Worm (Caenorhabditis elegans) whole organism, L1 larva: ENCODE measurements around the gene ttr-5.
A peak's percentile ranks its signal among the peaks of the same experiment; 100 is the strongest.

Experiments
- C04F5.9 ChIP-seq: sonication (generic microtip); optimal IDR thresholded peaks from 2 replicates; lab custom pipeline; 2016; ENCODE audit warnings: missing genetic modification characterization, missing compliant biosample characterization
- C16A3.4 ChIP-seq: fragments of 150-350 bp; optimal IDR thresholded peaks from 2 replicates; lab custom pipeline; 2014; ENCODE audit warnings: missing biosample characterization, missing genetic modification characterization
- C34B4.2 ChIP-seq: sonication (generic microtip); optimal IDR thresholded peaks from 2 replicates; lab custom pipeline; 2017; ENCODE audit warnings: mild to moderate bottlenecking, missing genetic modification characterization, missing compliant biosample characterization
- F16B12.6 ChIP-seq: fragments of 150-350 bp; optimal IDR thresholded peaks from 2 replicates; lab custom pipeline; 2014; ENCODE audit warnings: missing biosample characterization, missing genetic modification characterization
- ama-1 ChIP-seq: fragments of 150-350 bp; optimal IDR thresholded peaks from 2 replicates; lab custom pipeline; 2014
- ceh-8 ChIP-seq: fragments of 200-800 bp; sonication (Bioruptor generic); optimal IDR thresholded peaks from 2 replicates; lab custom pipeline; 2018; ENCODE audit warnings: mild to moderate bottlenecking, missing genetic modification characterization, moderate library complexity, missing compliant biosample characterization
- ceh-82 ChIP-seq, 3 experiments: fragments of 150-350 bp in 1 of 3; sonication (generic microtip) in 2 of 3; optimal IDR thresholded peaks; 2 replicates each; lab custom pipeline; 2014 to 2017; ENCODE audit warnings: missing biosample characterization in 3 of 3, missing genetic modification characterization in 3 of 3
- ces-1 ChIP-seq: fragments of 150-350 bp; optimal IDR thresholded peaks from 2 replicates; lab custom pipeline; 2014; ENCODE audit warnings: missing biosample characterization, missing genetic modification reagents, missing genetic modification characterization
- dsc-1 ChIP-seq: sonication (generic microtip); optimal IDR thresholded peaks from 2 replicates; lab custom pipeline; 2016; ENCODE audit warnings: mild to moderate bottlenecking, missing genetic modification characterization, missing compliant biosample characterization
- efl-1 ChIP-seq, 4 experiments: fragments of 150-350 bp; optimal IDR thresholded peaks in 3 of 4; peaks in 1 of 4; 1 replicate in 1 of 4; 2 replicates in 3 of 4; lab custom pipeline; 2014; ENCODE audit warnings: missing biosample characterization in 2 of 4, missing genetic modification characterization in 2 of 4, missing genetic modification reagents in 2 of 4
- efl-3 ChIP-seq: fragments of 200-800 bp; sonication (Bioruptor generic); optimal IDR thresholded peaks from 2 replicates; lab custom pipeline; 2018; ENCODE audit warnings: mild to moderate bottlenecking, missing genetic modification characterization, missing compliant biosample characterization
- egl-27 ChIP-seq, 2 experiments: fragments of 150-350 bp in 1 of 2; sonication (generic microtip); optimal IDR thresholded peaks; 3 replicates each; lab custom pipeline; 2017 to 2018; ENCODE audit warnings: missing biosample characterization in 2 of 2, missing genetic modification characterization in 2 of 2, missing genetic modification reagents in 2 of 2
- elt-3 ChIP-seq, 6 experiments: fragments of 150-350 bp in 1 of 6; sonication (generic microtip); optimal IDR thresholded peaks; 2 replicates each; lab custom pipeline; 2017 to 2018; ENCODE audit warnings: missing biosample characterization in 6 of 6, missing genetic modification characterization in 6 of 6, inconsistent platforms in 1 of 6
- ets-5 ChIP-seq: fragments of 200-800 bp; sonication (Bioruptor generic); IDR thresholded peaks from 2 replicates; pipeline ENCODE4 v1.3.6; 2022; ENCODE audit warnings: missing genetic modification characterization, missing compliant biosample characterization
- fkh-4 ChIP-seq: sonication (generic microtip); optimal IDR thresholded peaks from 2 replicates; lab custom pipeline; 2016; ENCODE audit warnings: missing compliant biosample characterization, missing genetic modification characterization, borderline replicate concordance
- fkh-8 ChIP-seq: sonication (generic microtip); optimal IDR thresholded peaks from 2 replicates; lab custom pipeline; 2016; ENCODE audit warnings: mild to moderate bottlenecking, missing genetic modification characterization, missing compliant biosample characterization
- grh-1 ChIP-seq: fragments of 200-800 bp; sonication (Bioruptor generic); IDR thresholded peaks from 2 replicates; pipeline ENCODE4 v1.3.6; 2022; ENCODE audit warnings: missing genetic modification reagents, missing genetic modification characterization, missing compliant biosample characterization
- hlh-17 ChIP-seq: fragments of 200-800 bp; sonication (Bioruptor generic); optimal IDR thresholded peaks from 2 replicates; lab custom pipeline; 2018; ENCODE audit warnings: missing genetic modification characterization, mild to moderate bottlenecking, missing compliant biosample characterization, moderate library complexity, borderline replicate concordance
- hlh-4 ChIP-seq: sonication (generic microtip); optimal IDR thresholded peaks from 2 replicates; lab custom pipeline; 2016; ENCODE audit warnings: mild to moderate bottlenecking, missing genetic modification characterization, missing compliant biosample characterization
- hpl-2 ChIP-seq: fragments of 150-350 bp; optimal IDR thresholded peaks from 2 replicates; lab custom pipeline; 2014; ENCODE audit warnings: missing biosample characterization, missing genetic modification reagents, missing genetic modification characterization
- irx-1 ChIP-seq: sonication (generic microtip); optimal IDR thresholded peaks from 2 replicates; lab custom pipeline; 2016; ENCODE audit warnings: missing genetic modification characterization, missing compliant biosample characterization
- jun-1 ChIP-seq: fragments of 150-350 bp; optimal IDR thresholded peaks from 2 replicates; lab custom pipeline; 2014; ENCODE audit warnings: missing biosample characterization, missing genetic modification reagents, missing genetic modification characterization
- lin-14 ChIP-seq: fragments of 200-800 bp; sonication (Bioruptor generic); optimal IDR thresholded peaks from 2 replicates; lab custom pipeline; 2018; ENCODE audit warnings: mild to moderate bottlenecking, missing genetic modification characterization, moderate library complexity, missing compliant biosample characterization
- lin-35 ChIP-seq, 2 experiments: fragments of 150-350 bp; optimal IDR thresholded peaks; 2 replicates each; lab custom pipeline; 2014; ENCODE audit warnings: missing biosample characterization in 2 of 2, missing genetic modification characterization in 2 of 2, missing genetic modification reagents in 2 of 2
- lsy-2 ChIP-seq, 2 experiments: fragments of 150-350 bp; optimal IDR thresholded peaks; 2 replicates each; lab custom pipeline; 2014; ENCODE audit warnings: missing biosample characterization in 2 of 2, missing genetic modification characterization in 2 of 2
- mef-2 ChIP-seq: fragments of 150-350 bp; optimal IDR thresholded peaks from 2 replicates; lab custom pipeline; 2014; ENCODE audit warnings: missing biosample characterization, missing genetic modification characterization
- mep-1 ChIP-seq: fragments of 150-350 bp; optimal IDR thresholded peaks from 2 replicates; lab custom pipeline; 2014; ENCODE audit warnings: missing biosample characterization, missing genetic modification characterization
- nhr-11 ChIP-seq: fragments of 150-350 bp; optimal IDR thresholded peaks from 2 replicates; lab custom pipeline; 2014; ENCODE audit warnings: missing biosample characterization, missing genetic modification characterization
- nhr-12 ChIP-seq: sonication (generic microtip); optimal IDR thresholded peaks from 2 replicates; lab custom pipeline; 2017; ENCODE audit warnings: missing biosample characterization, missing genetic modification characterization
- nhr-19 ChIP-seq: fragments of 200-800 bp; sonication (Bioruptor generic); conservative IDR thresholded peaks from 2 replicates; pipeline ENCODE4 v1.3.6; 2022; ENCODE audit warnings: missing genetic modification characterization, missing compliant biosample characterization
- nhr-237 ChIP-seq: fragments of 150-350 bp; optimal IDR thresholded peaks from 2 replicates; lab custom pipeline; 2014; ENCODE audit warnings: missing biosample characterization, missing genetic modification characterization
- nhr-28 ChIP-seq: fragments of 150-350 bp; optimal IDR thresholded peaks from 2 replicates; lab custom pipeline; 2014; ENCODE audit warnings: missing biosample characterization, missing genetic modification characterization
- nhr-47 ChIP-seq: sonication (generic microtip); optimal IDR thresholded peaks from 2 replicates; lab custom pipeline; 2016; ENCODE audit warnings: mild to moderate bottlenecking, missing genetic modification characterization, moderate library complexity, missing compliant biosample characterization
- nhr-76 ChIP-seq: sonication (generic microtip); optimal IDR thresholded peaks from 2 replicates; lab custom pipeline; 2017; ENCODE audit warnings: missing biosample characterization, missing genetic modification characterization
- nhr-84 ChIP-seq: sonication (generic microtip); optimal IDR thresholded peaks from 2 replicates; lab custom pipeline; 2017; ENCODE audit warnings: missing biosample characterization, missing genetic modification characterization
- pag-3 ChIP-seq: sonication (generic microtip); optimal IDR thresholded peaks from 2 replicates; lab custom pipeline; 2017; ENCODE audit warnings: missing genetic modification characterization, mild to moderate bottlenecking, missing compliant biosample characterization, antibody characterized with exemption, borderline replicate concordance; ENCODE audit not compliant: insufficient read depth
- pax-3 ChIP-seq: fragments of 200-800 bp; sonication (Bioruptor generic); optimal IDR thresholded peaks from 2 replicates; lab custom pipeline; 2018; ENCODE audit warnings: mild to moderate bottlenecking, missing genetic modification characterization, moderate library complexity, missing compliant biosample characterization
- rnt-1 ChIP-seq: sonication (generic microtip); optimal IDR thresholded peaks from 2 replicates; lab custom pipeline; 2016; ENCODE audit warnings: mild to moderate bottlenecking, missing genetic modification characterization, moderate library complexity, missing compliant biosample characterization
- snu-23 ChIP-seq: sonication (generic microtip); optimal IDR thresholded peaks from 2 replicates; lab custom pipeline; 2016; ENCODE audit warnings: missing genetic modification characterization, missing compliant biosample characterization
- sup-37 ChIP-seq: fragments of 200-800 bp; sonication (Bioruptor generic); optimal IDR thresholded peaks from 2 replicates; lab custom pipeline; 2018; ENCODE audit warnings: mild to moderate bottlenecking, missing genetic modification characterization, missing compliant biosample characterization
- swsn-7 ChIP-seq: sonication (generic microtip); optimal IDR thresholded peaks from 2 replicates; lab custom pipeline; 2016; ENCODE audit warnings: missing genetic modification characterization, missing compliant biosample characterization
- tlp-1 ChIP-seq: fragments of 150-350 bp; optimal IDR thresholded peaks from 2 replicates; lab custom pipeline; 2014; ENCODE audit warnings: missing biosample characterization, missing genetic modification characterization
- unc-130 ChIP-seq: fragments of 150-350 bp; optimal IDR thresholded peaks from 2 replicates; lab custom pipeline; 2017; ENCODE audit warnings: missing biosample characterization, missing genetic modification characterization, inconsistent platforms
- vab-15 ChIP-seq: sonication (generic microtip); optimal IDR thresholded peaks from 2 replicates; lab custom pipeline; 2017; ENCODE audit warnings: missing genotype, mild to moderate bottlenecking, missing genetic modification characterization, missing compliant biosample characterization
- zag-1 ChIP-seq: fragments of 150-350 bp; optimal IDR thresholded peaks from 2 replicates; lab custom pipeline; 2014; ENCODE audit warnings: missing biosample characterization, missing genetic modification characterization
- zip-4 ChIP-seq: fragments of 200-800 bp; sonication (Bioruptor generic); optimal IDR thresholded peaks from 2 replicates; lab custom pipeline; 2018; ENCODE audit warnings: mild to moderate bottlenecking, missing genetic modification characterization, moderate library complexity, missing compliant biosample characterization
- ztf-11 ChIP-seq, 2 experiments: sonication (generic microtip); optimal IDR thresholded peaks; 2 replicates each; lab custom pipeline; 2016 to 2017; ENCODE audit warnings: missing genetic modification characterization in 2 of 2, missing biosample characterization in 1 of 2, missing compliant biosample characterization in 1 of 2

Gene ttr-5

ce11 chrIII:9328732-9329131, 1.4 kb upstream of the ttr-5 start (continued):
- TF ChIP-seq efl-1 (optimal IDR thresholded peaks at IDR 0.05; lab: Kevin White, UChicago) (no peak), efl-1 (GFP tag; optimal IDR thresholded peaks at IDR 0.05 in 1 of 2; lab: Kevin White, UChicago) (no peak), ama-1 (no peak)
- TF ChIP-seq, all 84 proteins: peak for 3

- TF ChIP-seq swsn-7 (tag; lab: Kevin White, UChicago) (no peak), lin-35 (GFP tag; optimal IDR thresholded peaks at IDR 0.05; lab: Kevin White, UChicago) (no peak), snu-23 (GFP tag; lab: Kevin White, UChicago) (no peak), nhr-12 (no peak), efl-1 (optimal IDR thresholded peaks at IDR 0.05; lab: Kevin White, UChicago) (no peak), efl-1 (GFP tag; optimal IDR thresholded peaks at IDR 0.05 in 1 of 2; lab: Kevin White, UChicago) (no peak), rnt-1 (no peak), sup-37 (GFP tag; lab: Kevin White, UChicago) (no peak), grh-1 (GFP tag; lab: Robert Waterston, UW) (no peak), hlh-17 (GFP tag; lab: Kevin White, UChicago) (no peak), ets-5 (no peak), nhr-84 (tag; lab: Kevin White, UChicago) (no peak), ces-1 (GFP tag; lab: Kevin White, UChicago) (no peak), nhr-237 (tag; lab: Kevin White, UChicago) (no peak), F16B12.6 (tag; lab: Kevin White, UChicago) (no peak), C04F5.9 (tag; lab: Kevin White, UChicago) (no peak), hpl-2 (GFP tag; lab: Kevin White, UChicago) (no peak), pax-3 (tag; lab: Kevin White, UChicago) (no peak)
Observed at ce11 chrIII:9329266-9329665, 850 bp upstream of the ttr-5 start, which contains the start of gene C40H1.3. Gene C40H1.3, minus strand, starts transcription at chrIII:9329366.

- peak; percentile 32 to 50 for TF ChIP-seq efl-1 (optimal IDR thresholded peaks at IDR 0.05; lab: Kevin White, UChicago)
- peak; percentile 25 to 92 for TF ChIP-seq efl-1 (GFP tag; optimal IDR thresholded peaks at IDR 0.05 in 1 of 2; lab: Kevin White, UChicago)
- no peak for TF ChIP-seq nhr-11
- TF ChIP-seq nhr-19 (GFP tag; lab: Robert Waterston, UW), result no peak
- no peak for TF ChIP-seq egl-27 (tag; optimal IDR thresholded peaks at IDR 0.05; lab: Kevin White, UChicago)
- TF ChIP-seq jun-1 (tag; lab: Kevin White, UChicago), result no peak
- no peak for TF ChIP-seq pag-3 (tag; lab: Kevin White, UChicago)
- no peak for TF ChIP-seq elt-3 (tag; optimal IDR thresholded peaks at IDR 0.05; lab: Kevin White, UChicago)
- TF ChIP-seq dsc-1 (tag; lab: Kevin White, UChicago), result no peak
- TF ChIP-seq lin-14 (GFP tag; lab: Kevin White, UChicago), result no peak
- no peak for TF ChIP-seq nhr-76 (tag; lab: Kevin White, UChicago)
- TF ChIP-seq nhr-47, result no peak
- no peak for TF ChIP-seq mef-2
- no peak for TF ChIP-seq tlp-1 (tag; lab: Kevin White, UChicago)
- TF ChIP-seq nhr-12, result no peak
- TF ChIP-seq unc-130 (tag; lab: Kevin White, UChicago), result no peak
- no peak for TF ChIP-seq vab-15 (tag; lab: Kevin White, UChicago)
- TF ChIP-seq mep-1 (tag; lab: Kevin White, UChicago), result peak; percentile 51
- no peak for TF ChIP-seq fkh-8
- TF ChIP-seq ceh-82 (tag; optimal IDR thresholded peaks at IDR 0.05; lab: Kevin White, UChicago), result no peak
- peak; percentile 26 for TF ChIP-seq rnt-1
- TF ChIP-seq nhr-28 (tag; lab: Kevin White, UChicago), result no peak
- no peak for TF ChIP-seq efl-3 (GFP tag; lab: Kevin White, UChicago)
- no peak for TF ChIP-seq ets-5
- TF ChIP-seq snu-23 (GFP tag; lab: Kevin White, UChicago), result peak; percentile 35
- no peak for TF ChIP-seq ceh-8 (GFP tag; lab: Kevin White, UChicago)
- no peak for TF ChIP-seq zip-4 (GFP tag; lab: Kevin White, UChicago)
- peak; percentile 49 to 59 for TF ChIP-seq lsy-2 (tag; optimal IDR thresholded peaks at IDR 0.05; lab: Kevin White, UChicago)
- TF ChIP-seq fkh-4 (tag; lab: Kevin White, UChicago), result no peak
- no peak for TF ChIP-seq grh-1 (GFP tag; lab: Robert Waterston, UW)
- no peak for TF ChIP-seq ztf-11 (tag; optimal IDR thresholded peaks at IDR 0.05; lab: Kevin White, UChicago)
- no peak for TF ChIP-seq irx-1 (tag; lab: Kevin White, UChicago)
- no peak for TF ChIP-seq C04F5.9 (tag; lab: Kevin White, UChicago)
- TF ChIP-seq C16A3.4, result peak; percentile 24
- TF ChIP-seq hlh-4, result no peak
- TF ChIP-seq lin-35 (GFP tag; optimal IDR thresholded peaks at IDR 0.05; lab: Kevin White, UChicago), result peak; percentile 4 to 22
- no peak for TF ChIP-seq C34B4.2 (tag; lab: Kevin White, UChicago)
- TF ChIP-seq zag-1, result no peak
Observed at ce11 chrIII:9331084-9331564, 1.0 kb downstream of the ttr-5 start, which contains the start of gene ufc-1. Gene ufc-1, plus strand, starts transcription at chrIII:9331514.
